Worm (Caenorhabditis elegans) whole organism, L4 larva: Measurements from ENCODE around the gene lipl-4.

Source experiments
- D1046.2 ChIP-seq: fragments of 200-800 bp; sonication (Bioruptor generic); IDR thresholded peaks from 2 replicates; pipeline ENCODE4 v1.3.6; 2022; ENCODE audit warnings: missing genetic modification characterization, missing compliant biosample characterization
- F10B5.3 ChIP-seq: sonication (generic microtip); optimal IDR thresholded peaks from 2 replicates; lab custom pipeline; 2016; ENCODE audit warnings: mild to moderate bottlenecking, missing genetic modification characterization, missing compliant biosample characterization
- F26F4.8 ChIP-seq: fragments of 200-800 bp; sonication (Bioruptor generic); conservative IDR thresholded peaks from 2 replicates; pipeline ENCODE4 v1.3.6; 2022; ENCODE audit warnings: missing genetic modification characterization, missing compliant biosample characterization
- F44E2.7 ChIP-seq: fragments of 200-800 bp; sonication (Bioruptor generic); IDR thresholded peaks from 2 replicates; pipeline ENCODE4 v2.1.2; 2022; ENCODE audit warnings: missing genetic modification characterization, missing compliant biosample characterization
- R02D3.7 ChIP-seq: fragments of 150-350 bp; sonication (generic microtip); optimal IDR thresholded peaks from 3 replicates; lab custom pipeline; 2014; ENCODE audit warnings: missing biosample characterization, missing genetic modification characterization
- T26A8.4 ChIP-seq: fragments of 200-800 bp; sonication (Bioruptor generic); IDR thresholded peaks from 2 replicates; pipeline ENCODE4 v1.3.6; 2022; ENCODE audit warnings: missing genetic modification characterization, missing compliant biosample characterization
- Y105C5A.15 ChIP-seq: fragments of 200-800 bp; sonication (Bioruptor generic); IDR thresholded peaks from 2 replicates; pipeline ENCODE4 v1.3.6; 2022; ENCODE audit warnings: missing genetic modification characterization, missing compliant biosample characterization
- Y5F2A.4 ChIP-seq: fragments of 200-800 bp; sonication (Bioruptor generic); optimal IDR thresholded peaks from 2 replicates; lab custom pipeline; 2018; ENCODE audit warnings: mild to moderate bottlenecking, missing genetic modification characterization, missing compliant biosample characterization
- Y75B8A.6 ChIP-seq: fragments of 200-800 bp; sonication (Bioruptor generic); IDR thresholded peaks from 2 replicates; pipeline ENCODE4 v1.3.6; 2022; ENCODE audit warnings: missing genetic modification reagents, missing genetic modification characterization, missing compliant biosample characterization
- ZK546.5 ChIP-seq, 2 experiments: sonication (generic microtip); optimal IDR thresholded peaks; 2 replicates each; lab custom pipeline; 2017; ENCODE audit warnings: missing biosample characterization in 2 of 2, missing genetic modification characterization in 2 of 2
- ama-1 ChIP-seq: fragments of 150-350 bp; optimal IDR thresholded peaks from 2 replicates; lab custom pipeline; 2014; ENCODE audit warnings: inconsistent platforms, mixed read lengths
- ceh-28 ChIP-seq: fragments of 150-350 bp; optimal IDR thresholded peaks from 2 replicates; lab custom pipeline; 2014; ENCODE audit warnings: missing biosample characterization, missing genetic modification reagents, missing genetic modification characterization
- ceh-62 ChIP-seq: sonication (generic microtip); optimal IDR thresholded peaks from 2 replicates; lab custom pipeline; 2017; ENCODE audit warnings: missing biosample characterization, missing genetic modification characterization
- ces-1 ChIP-seq: fragments of 150-350 bp; sonication (generic microtip); optimal IDR thresholded peaks from 4 replicates; lab custom pipeline; 2014; ENCODE audit warnings: missing biosample characterization, missing genetic modification reagents, missing genetic modification characterization
- cey-2 ChIP-seq: sonication (generic microtip); optimal IDR thresholded peaks from 3 replicates; lab custom pipeline; 2017; ENCODE audit warnings: missing genetic modification characterization, mild to moderate bottlenecking, missing compliant biosample characterization, antibody characterized with exemption, borderline replicate concordance; ENCODE audit not compliant: insufficient read depth
- daf-16 ChIP-seq, 3 experiments: sonication (generic microtip); optimal IDR thresholded peaks; 2 replicates each; lab custom pipeline; 2016 to 2017; ENCODE audit warnings: missing genetic modification characterization in 3 of 3, missing genetic modification reagents in 3 of 3, mild to moderate bottlenecking in 2 of 3, missing compliant biosample characterization in 2 of 3, missing biosample characterization in 1 of 3, moderate library complexity in 1 of 3
- dmd-6 ChIP-seq: fragments of 200-800 bp; sonication (Bioruptor generic); IDR thresholded peaks from 2 replicates; pipeline ENCODE4 v1.3.6; 2022; ENCODE audit warnings: missing genetic modification reagents, missing genetic modification characterization, missing compliant biosample characterization
- duxl-1 ChIP-seq: sonication (generic microtip); optimal IDR thresholded peaks from 2 replicates; lab custom pipeline; 2016; ENCODE audit warnings: mild to moderate bottlenecking, missing genetic modification characterization, moderate library complexity, missing compliant biosample characterization; ENCODE audit not compliant: poor library complexity
- egl-43 ChIP-seq: fragments of 200-800 bp; sonication (Bioruptor generic); IDR thresholded peaks from 2 replicates; pipeline ENCODE4 v1.3.6; 2022; ENCODE audit warnings: missing genetic modification reagents, missing genetic modification characterization, missing compliant biosample characterization
- fkh-10 ChIP-seq: fragments of 150-350 bp; optimal IDR thresholded peaks from 2 replicates; lab custom pipeline; 2014; ENCODE audit warnings: missing biosample characterization, missing genetic modification reagents, missing genetic modification characterization
- hif-1 ChIP-seq, 2 experiments: sonication (generic microtip); optimal IDR thresholded peaks; 2 replicates each; lab custom pipeline; 2016 to 2017; ENCODE audit warnings: missing compliant biosample characterization in 2 of 2, missing genetic modification characterization in 2 of 2, missing genetic modification reagents in 2 of 2, missing genotype in 2 of 2, mild to moderate bottlenecking in 1 of 2
- hlh-11 ChIP-seq: fragments of 200-800 bp; sonication (Bioruptor generic); optimal IDR thresholded peaks from 2 replicates; lab custom pipeline; 2018; ENCODE audit warnings: mild to moderate bottlenecking, missing genetic modification characterization, missing compliant biosample characterization
- hlh-30 ChIP-seq: sonication (generic microtip); optimal IDR thresholded peaks from 2 replicates; lab custom pipeline; 2017; ENCODE audit warnings: antibody characterized with exemption, mild to moderate bottlenecking, missing genetic modification characterization, missing compliant biosample characterization; ENCODE audit not compliant: insufficient read depth
- hmg-1.1 ChIP-seq: fragments of 200-800 bp; sonication (Bioruptor generic); IDR thresholded peaks from 2 replicates; pipeline ENCODE4 v1.3.6; 2022; ENCODE audit warnings: missing genetic modification reagents, missing genetic modification characterization, missing compliant biosample characterization
- jun-1 ChIP-seq: fragments of 150-350 bp; optimal IDR thresholded peaks from 2 replicates; lab custom pipeline; 2014; ENCODE audit warnings: missing biosample characterization, missing genetic modification reagents, missing genetic modification characterization
- lin-15B ChIP-seq: fragments of 150-350 bp; sonication (generic microtip); optimal IDR thresholded peaks from 3 replicates; lab custom pipeline; 2014; ENCODE audit warnings: missing biosample characterization, missing genetic modification characterization
- lin-39 ChIP-seq: fragments of 150-350 bp; optimal IDR thresholded peaks from 2 replicates; lab custom pipeline; 2014; ENCODE audit warnings: missing biosample characterization, missing genetic modification reagents, missing genetic modification characterization
- lir-3 ChIP-seq: sonication (generic microtip); optimal IDR thresholded peaks from 2 replicates; lab custom pipeline; 2016; ENCODE audit warnings: mild to moderate bottlenecking, missing genetic modification characterization, missing compliant biosample characterization
- lsy-2 ChIP-seq, 2 experiments: fragments of 150-350 bp in 1 of 2; sonication (generic microtip) in 1 of 2; optimal IDR thresholded peaks; 2 replicates each; lab custom pipeline; 2014 to 2017; ENCODE audit warnings: missing biosample characterization in 2 of 2, missing genetic modification characterization in 2 of 2
- mdt-29 ChIP-seq: fragments of 200-800 bp; sonication (Bioruptor generic); IDR thresholded peaks from 2 replicates; pipeline ENCODE4 v1.3.6; 2022; ENCODE audit warnings: missing genetic modification reagents, missing genetic modification characterization, missing compliant biosample characterization
- nhr-102 ChIP-seq: sonication (generic microtip); optimal IDR thresholded peaks from 2 replicates; lab custom pipeline; 2016; ENCODE audit warnings: mild to moderate bottlenecking, missing genetic modification characterization, moderate library complexity, missing compliant biosample characterization
- nhr-237 ChIP-seq: sonication (generic microtip); optimal IDR thresholded peaks from 2 replicates; lab custom pipeline; 2017; ENCODE audit warnings: missing biosample characterization, missing genetic modification characterization
- nhr-41 ChIP-seq: fragments of 200-800 bp; sonication (Bioruptor generic); IDR thresholded peaks from 2 replicates; pipeline ENCODE4 v1.3.6; 2022; ENCODE audit warnings: missing genetic modification reagents, missing genetic modification characterization, missing compliant biosample characterization
- pha-4 ChIP-seq, 2 experiments: fragments of 150-350 bp in 1 of 2; fragments of 200-800 bp in 1 of 2; sonication (Bioruptor generic) in 1 of 2; IDR thresholded peaks in 1 of 2; optimal IDR thresholded peaks in 1 of 2; 2 replicates each; pipeline versions ENCODE4 v1.3.6 to Lab custom; 2014 to 2022; ENCODE audit warnings: missing genetic modification characterization in 2 of 2, missing genetic modification reagents in 2 of 2, missing biosample characterization in 1 of 2, missing compliant biosample characterization in 1 of 2
- set-16 ChIP-seq: fragments of 200-800 bp; sonication (Bioruptor generic); IDR thresholded peaks from 2 replicates; pipeline ENCODE4 v1.3.6; 2022; ENCODE audit warnings: missing genetic modification reagents, missing genetic modification characterization, missing compliant biosample characterization
- snpc-4 ChIP-seq: fragments of 150-350 bp; optimal IDR thresholded peaks from 2 replicates; lab custom pipeline; 2014; ENCODE audit warnings: missing biosample characterization, missing genetic modification characterization
- unc-130 ChIP-seq: sonication (generic microtip); optimal IDR thresholded peaks from 2 replicates; lab custom pipeline; 2016; ENCODE audit warnings: missing genetic modification reagents, missing genetic modification characterization, missing compliant biosample characterization
- zip-11 ChIP-seq: fragments of 200-800 bp; sonication (Bioruptor generic); IDR thresholded peaks from 2 replicates; pipeline ENCODE4 v1.3.6; 2022; ENCODE audit warnings: missing genetic modification characterization, missing compliant biosample characterization
- ztf-11 ChIP-seq: fragments of 150-350 bp; optimal IDR thresholded peaks from 2 replicates; lab custom pipeline; 2014; ENCODE audit warnings: missing biosample characterization, missing genetic modification characterization
- ztf-7 ChIP-seq: fragments of 150-350 bp; optimal IDR thresholded peaks from 2 replicates; lab custom pipeline; 2014; ENCODE audit warnings: missing biosample characterization, missing genetic modification characterization

lipl-4 gene

DNA sequence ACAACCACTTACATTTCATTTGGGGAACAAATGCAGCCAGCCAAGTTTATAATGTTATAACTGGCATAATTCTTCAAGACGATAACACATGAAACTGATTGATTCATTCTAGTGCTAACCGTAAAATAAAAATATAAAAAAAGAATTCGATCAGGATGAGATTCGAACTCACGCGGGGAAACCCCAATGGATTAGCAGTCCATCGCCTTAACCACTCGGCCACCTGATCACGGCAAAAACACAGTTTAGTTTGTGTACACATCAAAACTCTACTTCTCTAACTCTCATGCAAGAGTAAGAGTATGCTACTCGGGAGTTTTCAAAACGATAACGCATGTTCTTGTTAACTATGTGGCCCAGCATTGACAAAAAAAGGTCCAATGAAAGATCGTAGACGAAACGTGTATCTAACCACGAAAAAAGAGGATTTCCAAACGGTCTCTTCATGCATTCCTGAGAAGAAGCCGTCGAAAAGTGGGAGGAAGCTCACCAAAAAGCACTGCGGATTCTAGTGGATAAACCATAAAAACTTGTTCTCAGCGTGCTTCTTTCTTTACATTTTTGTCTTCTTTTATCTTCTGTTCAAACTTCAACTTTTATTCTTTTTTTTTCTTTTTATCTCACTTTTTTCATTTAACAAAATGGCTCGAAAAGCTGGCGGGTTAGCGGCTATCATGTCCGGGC is 1.9 kb downstream of the lipl-4 start, which contains the start of gene twk-10 (continued):
- peak; percentile 52; the same call in 1 of the 2 replicates for TF ChIP-seq T26A8.4 (GFP tag; lab: Robert Waterston, UW)
- TF ChIP-seq hmg-1.1 (GFP tag; lab: Robert Waterston, UW), result peak; percentile 41; the same call in 1 of the 2 replicates
- peak in 1 of 2 experiments; percentile 62 for TF ChIP-seq daf-16 (GFP tag; optimal IDR thresholded peaks at IDR 0.05; lab: Kevin White, UChicago)
- peak; percentile 46 for TF ChIP-seq daf-16 (tag; optimal IDR thresholded peaks at IDR 0.05; lab: Kevin White, UChicago)
- peak; percentile 21 for TF ChIP-seq unc-130 (GFP tag; lab: Kevin White, UChicago)

DNA sequence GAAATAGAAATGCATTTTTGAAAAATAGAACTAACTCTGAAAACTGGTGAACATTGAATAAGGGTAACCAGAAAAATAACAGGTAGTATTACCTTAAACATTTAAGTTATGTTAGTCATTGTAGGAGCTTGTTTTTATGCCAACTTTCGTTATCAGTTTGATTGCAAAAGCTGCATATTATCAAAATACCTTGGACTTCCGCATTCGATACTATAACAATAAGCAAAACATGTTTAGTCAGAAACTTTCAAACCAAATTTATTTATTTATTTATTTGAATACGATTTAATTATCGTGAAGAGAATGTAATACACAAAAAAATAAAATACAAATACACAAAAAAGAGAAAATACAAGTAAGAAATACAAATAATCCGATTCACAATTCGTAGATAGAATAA is 4.3 kb downstream of the lipl-4 start, which contains the start of gene K04A8.19:
Gene K04A8.19, minus strand, starts transcription at position 101 of the 400 bp plus-strand sequence.
- TF ChIP-seq lir-3, result no peak
- no peak for TF ChIP-seq R02D3.7 (tag; lab: Kevin White, UChicago)
- TF ChIP-seq pha-4 (GFP tag; IDR thresholded peaks at IDR 0.05; lab: Robert Waterston, UW), result no peak
- TF ChIP-seq pha-4 (tag; optimal IDR thresholded peaks at IDR 0.05; lab: Kevin White, UChicago), result no peak
- TF ChIP-seq cey-2 (tag; lab: Kevin White, UChicago), result no peak
- TF ChIP-seq hlh-11 (tag; lab: Kevin White, UChicago), result no peak
- no peak for TF ChIP-seq F26F4.8 (GFP tag; lab: Robert Waterston, UW)
- no peak for TF ChIP-seq dmd-6 (GFP tag; lab: Robert Waterston, UW)
- TF ChIP-seq lin-15B (tag; lab: Kevin White, UChicago), result no peak
- TF ChIP-seq Y105C5A.15 (GFP tag; lab: Robert Waterston, UW), result no peak
- no peak for TF ChIP-seq zip-11
- no peak for TF ChIP-seq egl-43 (GFP tag; lab: Robert Waterston, UW)
- TF ChIP-seq hif-1 (tag; optimal IDR thresholded peaks at IDR 0.05; lab: Kevin White, UChicago), result no peak
- no peak for TF ChIP-seq T26A8.4 (GFP tag; lab: Robert Waterston, UW)
- no peak for TF ChIP-seq lsy-2 (tag; optimal IDR thresholded peaks at IDR 0.05; lab: Kevin White, UChicago)
- TF ChIP-seq F44E2.7 (GFP tag; lab: Robert Waterston, UW), result no peak
- TF ChIP-seq F10B5.3 (tag; lab: Kevin White, UChicago), result no peak
- TF ChIP-seq ceh-28 (tag; lab: Kevin White, UChicago), result no peak
- no peak for TF ChIP-seq duxl-1
- TF ChIP-seq ZK546.5 (tag; optimal IDR thresholded peaks at IDR 0.05; lab: Kevin White, UChicago), result no peak

DNA sequence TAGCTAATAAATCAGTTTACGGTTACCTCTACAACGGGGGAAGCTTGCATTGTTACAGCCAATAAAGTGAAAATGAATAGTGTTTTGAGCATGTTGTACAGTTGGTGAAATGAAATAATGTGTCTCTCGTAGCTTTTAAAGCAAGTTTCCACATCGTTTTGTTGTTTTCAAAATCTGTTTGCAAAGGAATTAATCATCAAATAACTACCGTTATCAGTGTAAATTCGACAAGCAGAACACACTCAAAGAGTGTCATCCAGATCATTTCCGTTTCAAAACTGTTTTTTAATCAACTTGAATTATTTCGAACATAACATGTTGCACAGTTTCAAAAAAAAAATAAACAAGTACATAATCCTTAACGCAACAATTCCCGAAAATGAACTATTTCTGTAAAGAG is 7.1 kb downstream of the lipl-4 start, which contains the start of gene spp-27:
Gene spp-27, minus strand, starts transcription at position 101 of the 400 bp plus-strand sequence.
- TF ChIP-seq nhr-41 (GFP tag; lab: Robert Waterston, UW) (no peak), lsy-2 (tag; optimal IDR thresholded peaks at IDR 0.05; lab: Kevin White, UChicago) (no peak), ama-1 (no peak), zip-11 (no peak), jun-1 (tag; lab: Kevin White, UChicago) (no peak), lin-39 (tag; lab: Kevin White, UChicago) (no peak), hlh-11 (tag; lab: Kevin White, UChicago) (no peak), ceh-62 (tag; lab: Kevin White, UChicago) (no peak), nhr-102 (tag; lab: Kevin White, UChicago) (no peak), Y5F2A.4 (GFP tag; lab: Kevin White, UChicago) (no peak), D1046.2 (GFP tag; lab: Robert Waterston, UW) (no peak), fkh-10 (no peak)

DNA sequence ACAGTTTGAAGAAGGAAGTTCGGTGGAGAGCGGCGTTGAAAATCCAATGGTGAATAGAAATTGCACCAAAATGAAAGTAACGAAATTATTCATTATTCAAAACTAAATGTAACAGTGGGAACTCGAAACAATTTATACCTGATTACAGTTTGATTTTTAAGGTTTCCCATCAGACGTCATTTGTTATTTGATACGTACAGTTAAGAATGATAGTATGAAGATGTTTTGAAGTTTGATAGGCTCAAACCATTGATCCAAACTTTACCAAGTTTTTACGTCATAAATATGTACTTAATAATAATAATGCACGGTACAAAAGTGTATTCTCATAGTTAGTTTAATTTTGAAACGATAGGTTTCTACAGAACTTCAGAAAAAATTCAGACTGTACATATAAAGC is 8.1 kb downstream of the lipl-4 start, which contains the start of gene spp-20:
Gene spp-20, minus strand, starts transcription at position 101 of the 400 bp plus-strand sequence.
- TF ChIP-seq set-16 (no peak), ztf-11 (tag; lab: Kevin White, UChicago) (no peak), Y75B8A.6 (GFP tag; lab: Robert Waterston, UW) (no peak), daf-16 (GFP tag; optimal IDR thresholded peaks at IDR 0.05; lab: Kevin White, UChicago) (no peak), daf-16 (tag; optimal IDR thresholded peaks at IDR 0.05; lab: Kevin White, UChicago) (no peak), ces-1 (GFP tag; lab: Kevin White, UChicago) (no peak), F10B5.3 (tag; lab: Kevin White, UChicago) (no peak), ztf-7 (tag; lab: Kevin White, UChicago) (no peak), snpc-4 (tag; lab: Kevin White, UChicago) (no peak), hlh-30 (tag; lab: Kevin White, UChicago) (no peak), egl-43 (GFP tag; lab: Robert Waterston, UW) (no peak), mdt-29 (GFP tag; lab: Robert Waterston, UW) (no peak), nhr-237 (no peak), jun-1 (tag; lab: Kevin White, UChicago) (no peak), R02D3.7 (tag; lab: Kevin White, UChicago) (no peak), nhr-102 (tag; lab: Kevin White, UChicago) (no peak), lin-39 (tag; lab: Kevin White, UChicago) (no peak)
